Worm (Caenorhabditis elegans) whole organism, L1 larva: ENCODE measurements around the gene nhr-136.

Experiments
- C04F5.9 ChIP-seq: sonication (generic microtip); optimal IDR thresholded peaks from 2 replicates; lab custom pipeline; 2016; ENCODE audit warnings: missing genetic modification characterization, missing compliant biosample characterization
- ceh-8 ChIP-seq: fragments of 200-800 bp; sonication (Bioruptor generic); optimal IDR thresholded peaks from 2 replicates; lab custom pipeline; 2018; ENCODE audit warnings: mild to moderate bottlenecking, missing genetic modification characterization, moderate library complexity, missing compliant biosample characterization
- dpl-1 ChIP-seq, 3 experiments: fragments of 150-350 bp in 2 of 3; sonication (generic microtip) in 1 of 3; optimal IDR thresholded peaks; 2 replicates each; lab custom pipeline; 2014 to 2017; ENCODE audit warnings: missing biosample characterization in 3 of 3, missing genetic modification characterization in 3 of 3, missing genetic modification reagents in 3 of 3
- dsc-1 ChIP-seq: sonication (generic microtip); optimal IDR thresholded peaks from 2 replicates; lab custom pipeline; 2016; ENCODE audit warnings: mild to moderate bottlenecking, missing genetic modification characterization, missing compliant biosample characterization
- efl-1 ChIP-seq, 4 experiments: fragments of 150-350 bp; optimal IDR thresholded peaks in 3 of 4; peaks in 1 of 4; 1 replicate in 1 of 4; 2 replicates in 3 of 4; lab custom pipeline; 2014; ENCODE audit warnings: missing biosample characterization in 2 of 4, missing genetic modification characterization in 2 of 4, missing genetic modification reagents in 2 of 4
- efl-3 ChIP-seq: fragments of 200-800 bp; sonication (Bioruptor generic); optimal IDR thresholded peaks from 2 replicates; lab custom pipeline; 2018; ENCODE audit warnings: mild to moderate bottlenecking, missing genetic modification characterization, missing compliant biosample characterization
- egl-13 ChIP-seq: sonication (generic microtip); optimal IDR thresholded peaks from 2 replicates; lab custom pipeline; 2016; ENCODE audit warnings: missing genotype, missing genetic modification reagents, missing genetic modification characterization, missing compliant biosample characterization
- egl-27 ChIP-seq, 2 experiments: fragments of 150-350 bp in 1 of 2; sonication (generic microtip); optimal IDR thresholded peaks; 3 replicates each; lab custom pipeline; 2017 to 2018; ENCODE audit warnings: missing biosample characterization in 2 of 2, missing genetic modification characterization in 2 of 2, missing genetic modification reagents in 2 of 2
- elt-3 ChIP-seq, 6 experiments: fragments of 150-350 bp in 1 of 6; sonication (generic microtip); optimal IDR thresholded peaks; 2 replicates each; lab custom pipeline; 2017 to 2018; ENCODE audit warnings: missing biosample characterization in 6 of 6, missing genetic modification characterization in 6 of 6, inconsistent platforms in 1 of 6
- ets-5 ChIP-seq: fragments of 200-800 bp; sonication (Bioruptor generic); IDR thresholded peaks from 2 replicates; pipeline ENCODE4 v1.3.6; 2022; ENCODE audit warnings: missing genetic modification characterization, missing compliant biosample characterization
- irx-1 ChIP-seq: sonication (generic microtip); optimal IDR thresholded peaks from 2 replicates; lab custom pipeline; 2016; ENCODE audit warnings: missing genetic modification characterization, missing compliant biosample characterization
- isw-1 ChIP-seq: fragments of 200-800 bp; sonication (Bioruptor generic); IDR thresholded peaks from 2 replicates; pipeline ENCODE4 v1.3.6; 2022; ENCODE audit warnings: missing genetic modification characterization, missing compliant biosample characterization
- jun-1 ChIP-seq: fragments of 150-350 bp; optimal IDR thresholded peaks from 2 replicates; lab custom pipeline; 2014; ENCODE audit warnings: missing biosample characterization, missing genetic modification reagents, missing genetic modification characterization
- mab-9 ChIP-seq: fragments of 200-800 bp; sonication (Bioruptor generic); IDR thresholded peaks from 2 replicates; pipeline ENCODE4 v1.3.6; 2022; ENCODE audit warnings: missing genetic modification reagents, missing genetic modification characterization, missing compliant biosample characterization
- mep-1 ChIP-seq: fragments of 150-350 bp; optimal IDR thresholded peaks from 2 replicates; lab custom pipeline; 2014; ENCODE audit warnings: missing biosample characterization, missing genetic modification characterization
- nhr-11 ChIP-seq: fragments of 150-350 bp; optimal IDR thresholded peaks from 2 replicates; lab custom pipeline; 2014; ENCODE audit warnings: missing biosample characterization, missing genetic modification characterization
- nhr-20 ChIP-seq: sonication (generic microtip); optimal IDR thresholded peaks from 2 replicates; lab custom pipeline; 2016; ENCODE audit warnings: mild to moderate bottlenecking, missing genetic modification characterization, missing compliant biosample characterization
- nhr-237 ChIP-seq: fragments of 150-350 bp; optimal IDR thresholded peaks from 2 replicates; lab custom pipeline; 2014; ENCODE audit warnings: missing biosample characterization, missing genetic modification characterization
- nhr-28 ChIP-seq: fragments of 150-350 bp; optimal IDR thresholded peaks from 2 replicates; lab custom pipeline; 2014; ENCODE audit warnings: missing biosample characterization, missing genetic modification characterization
- nhr-77 ChIP-seq: fragments of 150-350 bp; optimal IDR thresholded peaks from 2 replicates; lab custom pipeline; 2014; ENCODE audit warnings: missing biosample characterization, missing genetic modification characterization
- nhr-84 ChIP-seq: sonication (generic microtip); optimal IDR thresholded peaks from 2 replicates; lab custom pipeline; 2017; ENCODE audit warnings: missing biosample characterization, missing genetic modification characterization
- nhr-85 ChIP-seq: sonication (generic microtip); peaks from one replicate; lab custom pipeline; 2016; ENCODE audit warnings: missing genetic modification characterization, inconsistent platforms, missing compliant biosample characterization
- nhr-90 ChIP-seq: sonication (generic microtip); optimal IDR thresholded peaks from 2 replicates; lab custom pipeline; 2016; ENCODE audit warnings: mild to moderate bottlenecking, missing genetic modification characterization, missing compliant biosample characterization; ENCODE audit not compliant: poor library complexity
- pax-3 ChIP-seq: fragments of 200-800 bp; sonication (Bioruptor generic); optimal IDR thresholded peaks from 2 replicates; lab custom pipeline; 2018; ENCODE audit warnings: mild to moderate bottlenecking, missing genetic modification characterization, moderate library complexity, missing compliant biosample characterization
- rnt-1 ChIP-seq: sonication (generic microtip); optimal IDR thresholded peaks from 2 replicates; lab custom pipeline; 2016; ENCODE audit warnings: mild to moderate bottlenecking, missing genetic modification characterization, moderate library complexity, missing compliant biosample characterization
- skn-1 ChIP-seq: fragments of 150-350 bp; optimal IDR thresholded peaks from 2 replicates; lab custom pipeline; 2014; ENCODE audit warnings: missing biosample characterization, missing genetic modification characterization
- sup-37 ChIP-seq: fragments of 200-800 bp; sonication (Bioruptor generic); optimal IDR thresholded peaks from 2 replicates; lab custom pipeline; 2018; ENCODE audit warnings: mild to moderate bottlenecking, missing genetic modification characterization, missing compliant biosample characterization
- swsn-7 ChIP-seq: sonication (generic microtip); optimal IDR thresholded peaks from 2 replicates; lab custom pipeline; 2016; ENCODE audit warnings: missing genetic modification characterization, missing compliant biosample characterization
- tbx-2 ChIP-seq: sonication (generic microtip); optimal IDR thresholded peaks from 2 replicates; lab custom pipeline; 2016; ENCODE audit warnings: missing genetic modification characterization, missing compliant biosample characterization
- unc-130 ChIP-seq: fragments of 150-350 bp; optimal IDR thresholded peaks from 2 replicates; lab custom pipeline; 2017; ENCODE audit warnings: missing biosample characterization, missing genetic modification characterization, inconsistent platforms
- unc-30 ChIP-seq: sonication (generic microtip); optimal IDR thresholded peaks from 2 replicates; lab custom pipeline; 2017; ENCODE audit warnings: missing biosample characterization, missing genetic modification characterization
- xbp-1 ChIP-seq: sonication (generic microtip); optimal IDR thresholded peaks from 2 replicates; lab custom pipeline; 2016; ENCODE audit warnings: missing genetic modification characterization, missing compliant biosample characterization
- zag-1 ChIP-seq: fragments of 150-350 bp; optimal IDR thresholded peaks from 2 replicates; lab custom pipeline; 2014; ENCODE audit warnings: missing biosample characterization, missing genetic modification characterization

Gene nhr-136

ce11 chrV:12137942-12138341 is 31.0 kb downstream of the nhr-136 start:
- TF ChIP-seq dpl-1 (GFP tag; optimal IDR thresholded peaks at IDR 0.05; lab: Kevin White, UChicago) (no peak), nhr-77 (tag; lab: Kevin White, UChicago) (no peak), efl-3 (no peak), unc-30 (tag; lab: Kevin White, UChicago) (no peak), nhr-84 (tag; lab: Kevin White, UChicago) (no peak), isw-1 (GFP tag; lab: Robert Waterston, UW) (no peak), nhr-11 (tag; lab: Kevin White, UChicago) (no peak), irx-1 (tag; lab: Kevin White, UChicago) (no peak), skn-1 (no peak), tbx-2 (no peak)

ce11 chrV:12140625-12141024 is 33.7 kb downstream of the nhr-136 start, which contains the start of gene C27A7.3:
Gene C27A7.3 (plus strand): TSS chrV:12140925.
- TF ChIP-seq nhr-85 (tag; lab: Kevin White, UChicago): no peak
- no peak for TF ChIP-seq elt-3 (tag; optimal IDR thresholded peaks at IDR 0.05; lab: Kevin White, UChicago)
- no peak for TF ChIP-seq unc-30 (tag; lab: Kevin White, UChicago)
- no peak for TF ChIP-seq efl-1 (optimal IDR thresholded peaks at IDR 0.05; lab: Kevin White, UChicago)
- peak in 1 of 2 experiments; percentile 27 for TF ChIP-seq efl-1 (GFP tag; optimal IDR thresholded peaks at IDR 0.05 in 1 of 2; lab: Kevin White, UChicago)
- TF ChIP-seq nhr-90: no peak
- no peak for TF ChIP-seq mep-1 (tag; lab: Kevin White, UChicago)
- no peak for TF ChIP-seq dpl-1 (GFP tag; optimal IDR thresholded peaks at IDR 0.05; lab: Kevin White, UChicago)
- TF ChIP-seq unc-130 (tag; lab: Kevin White, UChicago): no peak
- no peak for TF ChIP-seq xbp-1 (tag; lab: Kevin White, UChicago)

ce11 chrV:12150607-12151006 is 43.7 kb downstream of the nhr-136 start, which contains the start of gene che-11:
Gene che-11 (minus strand): TSS chrV:12150707.
- TF ChIP-seq swsn-7 (no peak), C04F5.9 (tag; lab: Kevin White, UChicago) (no peak), nhr-28 (tag; lab: Kevin White, UChicago) (no peak)

ce11 chrV:12152857-12153256 is 45.9 kb downstream of the nhr-136 start, which contains the start of gene C27A7.8:
Gene C27A7.8 (plus strand): TSS chrV:12153157.
- TF ChIP-seq dsc-1 (tag; lab: Kevin White, UChicago) (peak; percentile 47), pax-3 (tag; lab: Kevin White, UChicago) (peak; percentile 26), rnt-1 (tag; lab: Kevin White, UChicago) (no peak)

- TF ChIP-seq mab-9 (GFP tag; lab: Robert Waterston, UW): no peak
- TF ChIP-seq swsn-7: no peak
- no peak for TF ChIP-seq nhr-237 (tag; lab: Kevin White, UChicago)
- no peak for TF ChIP-seq egl-27 (tag; optimal IDR thresholded peaks at IDR 0.05; lab: Kevin White, UChicago)
- TF ChIP-seq zag-1 (tag; lab: Kevin White, UChicago): no peak
- TF ChIP-seq rnt-1 (tag; lab: Kevin White, UChicago): no peak
- TF ChIP-seq nhr-20 (tag; lab: Kevin White, UChicago): no peak
- TF ChIP-seq nhr-90: no peak
- TF ChIP-seq jun-1 (tag; lab: Kevin White, UChicago): no peak
- TF ChIP-seq sup-37: no peak
- TF ChIP-seq ets-5: no peak
- no peak for TF ChIP-seq ceh-8 (GFP tag; lab: Kevin White, UChicago)
- no peak for TF ChIP-seq dpl-1 (GFP tag; optimal IDR thresholded peaks at IDR 0.05; lab: Kevin White, UChicago)
- TF ChIP-seq unc-30 (tag; lab: Kevin White, UChicago): no peak
- no peak for TF ChIP-seq egl-13 (tag; lab: Kevin White, UChicago)
Observed at ce11 chrV:12153784-12154183, 46.8 kb downstream of the nhr-136 start.
